Worm (Caenorhabditis elegans) whole organism, L3 larva: ENCODE data around the gene B0302.2.
A peak's percentile ranks its signal among the peaks of the same experiment; 100 is the strongest.

Experiments
- elt-2 ChIP-seq: sonication (generic microtip); optimal IDR thresholded peaks from 2 replicates; lab custom pipeline; 2016; ENCODE audit warnings: missing genetic modification reagents, mild to moderate bottlenecking, missing genetic modification characterization, missing compliant biosample characterization
- nhr-12 ChIP-seq: fragments of 150-350 bp; optimal IDR thresholded peaks from 2 replicates; lab custom pipeline; 2014; ENCODE audit warnings: missing biosample characterization, missing genetic modification characterization
- pha-4 ChIP-seq: fragments of 150-350 bp; optimal IDR thresholded peaks from 2 replicates; lab custom pipeline; 2014; ENCODE audit warnings: missing biosample characterization, missing genetic modification reagents, missing genetic modification characterization
- pqm-1 ChIP-seq: fragments of 150-350 bp; optimal IDR thresholded peaks from 2 replicates; lab custom pipeline; 2017; ENCODE audit warnings: missing biosample characterization, missing genetic modification characterization, inconsistent platforms
- skn-1 ChIP-seq: fragments of 150-350 bp; optimal IDR thresholded peaks from 2 replicates; lab custom pipeline; 2014; ENCODE audit warnings: missing biosample characterization, missing genetic modification characterization
- unc-62 ChIP-seq: fragments of 150-350 bp; sonication (generic microtip); optimal IDR thresholded peaks from 4 replicates; lab custom pipeline; 2014; ENCODE audit warnings: missing biosample characterization, missing genetic modification reagents, missing genetic modification characterization

DNA sequence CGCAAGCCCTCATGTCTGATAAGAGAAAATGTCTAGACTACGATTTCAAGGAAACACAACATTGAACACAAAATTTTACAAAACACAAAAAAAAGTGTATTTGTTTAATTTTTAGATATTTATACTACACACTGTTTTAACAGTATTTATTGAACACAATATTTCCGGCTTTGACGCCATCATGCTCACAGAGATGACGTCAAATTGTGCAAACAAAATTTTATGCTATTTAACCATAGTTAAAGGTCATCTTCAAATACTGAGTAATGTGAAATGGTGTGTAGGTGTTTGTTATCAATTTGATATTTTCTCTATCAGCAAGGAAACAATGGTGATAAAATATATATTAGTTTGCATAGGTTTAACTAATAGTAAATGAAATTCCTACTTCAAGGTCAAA is 31.8 kb upstream of the B0302.2 start:
- TF ChIP-seq skn-1, result no peak
- no peak for TF ChIP-seq unc-62 (GFP tag; lab: Kevin White, UChicago)
- TF ChIP-seq elt-2 (tag; lab: Kevin White, UChicago), result peak; percentile 68
- no peak for TF ChIP-seq nhr-12 (tag; lab: Kevin White, UChicago)
- TF ChIP-seq pqm-1 (tag; lab: Kevin White, UChicago), result peak; percentile 55
- peak; percentile 6 for TF ChIP-seq pha-4 (tag; lab: Kevin White, UChicago)
